Fruit fly (Drosophila melanogaster) whole organism, embryonic: Measurements from ENCODE around the gene CG13315.

Experiments used
- B-H1 ChIP-seq: fragments of 200-800 bp; sonication (Bioruptor generic); IDR thresholded peaks from 3 replicates; pipeline ENCODE4 v1.3.6; 2022; ENCODE audit warnings: missing biosample characterization, missing genetic modification characterization
- B-H2 ChIP-seq: fragments of 200-800 bp; sonication (Bioruptor generic); optimal IDR thresholded peaks from 2 replicates; lab custom pipeline; 2018; ENCODE audit warnings: missing biosample characterization, mild to moderate bottlenecking, missing genetic modification characterization
- CG12071 ChIP-seq: fragments of 200-800 bp; sonication (Bioruptor generic); optimal IDR thresholded peaks from 3 replicates; lab custom pipeline; 2018; ENCODE audit warnings: missing biosample characterization, mild to moderate bottlenecking, missing genetic modification characterization
- CG15011 ChIP-seq: fragments of 200-800 bp; sonication (Bioruptor generic); optimal IDR thresholded peaks from 3 replicates; lab custom pipeline; 2018; ENCODE audit warnings: missing biosample characterization, mild to moderate bottlenecking, missing genetic modification characterization
- CG15269 ChIP-seq: fragments of 200-800 bp; sonication (Bioruptor generic); optimal IDR thresholded peaks from 2 replicates; lab custom pipeline; 2018; ENCODE audit warnings: missing biosample characterization, mild to moderate bottlenecking, missing genetic modification characterization, moderate library complexity
- CG17359 ChIP-seq: fragments of 200-800 bp; sonication (Bioruptor generic); optimal IDR thresholded peaks from 3 replicates; lab custom pipeline; 2018; ENCODE audit warnings: missing biosample characterization, mild to moderate bottlenecking, missing genetic modification characterization, moderate library complexity
- CG17912 ChIP-seq: fragments of 200-800 bp; sonication (Bioruptor generic); optimal IDR thresholded peaks from 2 replicates; lab custom pipeline; 2018; ENCODE audit warnings: missing biosample characterization, mild to moderate bottlenecking, missing genetic modification characterization
- CG1792 ChIP-seq: fragments of 200-800 bp; sonication (Bioruptor generic); optimal IDR thresholded peaks from 2 replicates; lab custom pipeline; 2016; ENCODE audit warnings: missing biosample characterization, missing genetic modification characterization
- CG2678 ChIP-seq: fragments of 200-800 bp; sonication (Bioruptor generic); optimal IDR thresholded peaks from 3 replicates; lab custom pipeline; 2019; ENCODE audit warnings: missing biosample characterization, mild to moderate bottlenecking, missing genetic modification characterization, moderate library complexity
- CG33213 ChIP-seq: fragments of 200-800 bp; sonication (Bioruptor generic); optimal IDR thresholded peaks from 3 replicates; lab custom pipeline; 2016; ENCODE audit warnings: missing biosample characterization, missing genetic modification characterization
- CG3407 ChIP-seq: fragments of 200-800 bp; sonication (Bioruptor generic); optimal IDR thresholded peaks from 2 replicates; lab custom pipeline; 2018; ENCODE audit warnings: missing biosample characterization, mild to moderate bottlenecking, missing genetic modification characterization
- CG4820 ChIP-seq: fragments of 200-800 bp; sonication (Bioruptor generic); optimal IDR thresholded peaks from 3 replicates; lab custom pipeline; 2016; ENCODE audit warnings: missing biosample characterization, missing genetic modification characterization
- CG5953 ChIP-seq: fragments of 200-800 bp; sonication (Bioruptor generic); IDR thresholded peaks from 2 replicates; pipeline ENCODE4 v1.3.6; 2022; ENCODE audit warnings: missing biosample characterization, missing genetic modification characterization
- CG6813 ChIP-seq: fragments of 200-800 bp; sonication (Bioruptor generic); optimal IDR thresholded peaks from 2 replicates; lab custom pipeline; 2017; ENCODE audit warnings: missing biosample characterization, missing genetic modification characterization, mild to moderate bottlenecking, moderate library complexity, missing genetic modification reagents
- CG7372 ChIP-seq: fragments of 200-800 bp; sonication (Bioruptor generic); IDR thresholded peaks from 2 replicates; pipeline ENCODE4 v1.3.6; 2022; ENCODE audit warnings: missing biosample characterization, missing genetic modification characterization
- CG7963 ChIP-seq: fragments of 200-800 bp; sonication (Bioruptor generic); IDR thresholded peaks from 3 replicates; pipeline ENCODE4 v1.3.6; 2022; ENCODE audit warnings: missing biosample characterization, missing genetic modification characterization; ENCODE audit not compliant: partially characterized antibody
- CG8765 ChIP-seq: fragments of 200-800 bp; sonication (Bioruptor generic); IDR thresholded peaks from 2 replicates; pipeline ENCODE4 v1.3.6; 2022; ENCODE audit warnings: missing biosample characterization, missing genetic modification characterization
- CG8944 ChIP-seq: fragments of 200-800 bp; sonication (Bioruptor generic); optimal IDR thresholded peaks from 3 replicates; lab custom pipeline; 2016; ENCODE audit warnings: missing biosample characterization, missing genetic modification characterization
- CG9876 ChIP-seq: fragments of 200-800 bp; sonication (Bioruptor generic); optimal IDR thresholded peaks from 2 replicates; lab custom pipeline; 2016; ENCODE audit warnings: missing biosample characterization, missing genetic modification characterization
- D ChIP-seq, 2 experiments: fragments of 200-800 bp in 1 of 2; fragments of >200 bp in 1 of 2; sonication (Bioruptor generic) in 1 of 2; optimal IDR thresholded peaks; 2 replicates in 1 of 2; 3 replicates in 1 of 2; lab custom pipeline; 2017; ENCODE audit warnings: mild to moderate bottlenecking in 1 of 2, missing biosample characterization in 1 of 2, missing genetic modification characterization in 1 of 2, missing genetic modification reagents in 1 of 2
- ERR ChIP-seq: fragments of 200-800 bp; sonication (Bioruptor generic); optimal IDR thresholded peaks from 2 replicates; lab custom pipeline; 2016; ENCODE audit warnings: missing biosample characterization, missing genetic modification characterization
- Elba2 ChIP-seq: fragments of 200-800 bp; sonication (Bioruptor generic); optimal IDR thresholded peaks from 3 replicates; lab custom pipeline; 2016; ENCODE audit warnings: missing biosample characterization, missing genetic modification characterization
- HLH54F ChIP-seq: fragments of 200-800 bp; sonication (Bioruptor generic); optimal IDR thresholded peaks from 3 replicates; lab custom pipeline; 2016; ENCODE audit warnings: missing biosample characterization, missing genetic modification characterization
- Hsf ChIP-seq: fragments of 200-800 bp; sonication (Bioruptor generic); optimal IDR thresholded peaks from 3 replicates; lab custom pipeline; 2016; ENCODE audit warnings: missing biosample characterization, missing genetic modification characterization
- MTF-1 ChIP-seq: fragments of 200-800 bp; sonication (Bioruptor generic); optimal IDR thresholded peaks from 2 replicates; lab custom pipeline; 2018; ENCODE audit warnings: missing biosample characterization, mild to moderate bottlenecking, missing genetic modification characterization, borderline replicate concordance
- Myb ChIP-seq: fragments of 200-800 bp; sonication (Bioruptor generic); optimal IDR thresholded peaks from 2 replicates; lab custom pipeline; 2016; ENCODE audit warnings: missing biosample characterization, missing genetic modification characterization
- NC2β ChIP-seq: fragments of 200-800 bp; sonication (Bioruptor generic); optimal IDR thresholded peaks from 2 replicates; lab custom pipeline; 2016; ENCODE audit warnings: missing biosample characterization, missing genetic modification characterization
- Ptx1 ChIP-seq: fragments of 200-800 bp; sonication (Bioruptor generic); IDR thresholded peaks from 2 replicates; pipeline ENCODE4 v1.3.6; 2022; ENCODE audit warnings: missing biosample characterization, missing genetic modification characterization
- Rfx ChIP-seq: fragments of 200-800 bp; sonication (Bioruptor generic); IDR thresholded peaks from 2 replicates; pipeline ENCODE4 v1.3.6; 2022; ENCODE audit warnings: missing biosample characterization, missing genetic modification characterization
- Side ChIP-seq: fragments of 200-800 bp; sonication (Bioruptor generic); optimal IDR thresholded peaks from 2 replicates; lab custom pipeline; 2016; ENCODE audit warnings: missing biosample characterization, missing genetic modification characterization
- Six4 ChIP-seq: fragments of 200-800 bp; sonication (Bioruptor generic); optimal IDR thresholded peaks from 2 replicates; lab custom pipeline; 2016; ENCODE audit warnings: missing biosample characterization, missing genetic modification characterization
- amos ChIP-seq: fragments of 200-800 bp; sonication (Bioruptor generic); IDR thresholded peaks from 2 replicates; pipeline ENCODE4 v1.3.6; 2022; ENCODE audit warnings: missing biosample characterization, missing genetic modification characterization; ENCODE audit not compliant: partially characterized antibody
- hb ChIP-seq: fragments of 200-800 bp; sonication (Bioruptor generic); IDR thresholded peaks from 3 replicates; pipeline ENCODE4 v1.3.6; 2022; ENCODE audit warnings: missing biosample characterization, missing genetic modification characterization; ENCODE audit not compliant: partially characterized antibody
- hbn ChIP-seq: fragments of 200-800 bp; sonication (Bioruptor generic); IDR thresholded peaks from 2 replicates; pipeline ENCODE4 v1.3.6; 2022; ENCODE audit warnings: missing biosample characterization, missing genetic modification characterization; ENCODE audit not compliant: partially characterized antibody
- knrl ChIP-seq: fragments of 200-800 bp; sonication (Bioruptor generic); IDR thresholded peaks from 3 replicates; pipeline ENCODE4 v1.3.6; 2022; ENCODE audit warnings: missing biosample characterization, missing genetic modification characterization; ENCODE audit not compliant: partially characterized antibody
- lola ChIP-seq, 3 experiments: fragments of >200 bp in 2 of 3; fragments of 200-800 bp in 1 of 3; sonication (Bioruptor generic) in 1 of 3; optimal IDR thresholded peaks; 2 replicates each; lab custom pipeline; 2017 to 2019; ENCODE audit warnings: missing biosample characterization in 3 of 3, missing genetic modification characterization in 3 of 3, mild to moderate bottlenecking in 1 of 3, moderate library complexity in 1 of 3
- nom ChIP-seq: fragments of 200-800 bp; sonication (Bioruptor generic); optimal IDR thresholded peaks from 2 replicates; lab custom pipeline; 2017; ENCODE audit warnings: missing biosample characterization, missing genetic modification characterization, mild to moderate bottlenecking, moderate library complexity, missing genetic modification reagents
- onecut ChIP-seq: fragments of 200-800 bp; sonication (Bioruptor generic); IDR thresholded peaks from 2 replicates; pipeline ENCODE4 v1.3.6; 2022; ENCODE audit warnings: missing biosample characterization, missing genetic modification characterization
- row ChIP-seq: fragments of 200-800 bp; sonication (Bioruptor generic); IDR thresholded peaks from 3 replicates; pipeline ENCODE4 v1.3.6; 2022; ENCODE audit warnings: missing biosample characterization, missing genetic modification characterization
- seq ChIP-seq: fragments of 200-800 bp; sonication (Bioruptor generic); IDR thresholded peaks from 2 replicates; pipeline ENCODE4 v1.3.6; 2022; ENCODE audit warnings: missing biosample characterization, missing genetic modification characterization
- slp2 ChIP-seq: fragments of 200-800 bp; sonication (Bioruptor generic); optimal IDR thresholded peaks from 2 replicates; lab custom pipeline; 2016; ENCODE audit warnings: missing biosample characterization, missing genetic modification characterization
- tio ChIP-seq: fragments of 200-800 bp; sonication (Bioruptor generic); optimal IDR thresholded peaks from 2 replicates; lab custom pipeline; 2017; ENCODE audit warnings: missing biosample characterization, missing genetic modification characterization, inconsistent platforms
- toy ChIP-seq: fragments of 200-800 bp; sonication (Bioruptor generic); IDR thresholded peaks from 2 replicates; pipeline ENCODE4 v1.3.6; 2022; ENCODE audit warnings: missing biosample characterization, missing genetic modification characterization
- trh ChIP-seq: fragments of 200-800 bp; sonication (Bioruptor generic); optimal IDR thresholded peaks from 2 replicates; lab custom pipeline; 2016; ENCODE audit warnings: missing biosample characterization, missing genetic modification characterization
- tup ChIP-seq: fragments of 200-800 bp; sonication (Bioruptor generic); optimal IDR thresholded peaks from 2 replicates; lab custom pipeline; 2016; ENCODE audit warnings: missing biosample characterization, mild to moderate bottlenecking, missing genetic modification characterization, moderate library complexity
- twi ChIP-seq: fragments of 200-800 bp; optimal IDR thresholded peaks from 2 replicates; lab custom pipeline; 2019; ENCODE audit warnings: missing biosample characterization, mild to moderate bottlenecking, missing genetic modification characterization, moderate library complexity
- unpg ChIP-seq: fragments of 200-800 bp; sonication (Bioruptor generic); optimal IDR thresholded peaks from 3 replicates; lab custom pipeline; 2018; ENCODE audit warnings: missing biosample characterization, mild to moderate bottlenecking, missing genetic modification characterization, moderate library complexity

CG13315 gene

DNA sequence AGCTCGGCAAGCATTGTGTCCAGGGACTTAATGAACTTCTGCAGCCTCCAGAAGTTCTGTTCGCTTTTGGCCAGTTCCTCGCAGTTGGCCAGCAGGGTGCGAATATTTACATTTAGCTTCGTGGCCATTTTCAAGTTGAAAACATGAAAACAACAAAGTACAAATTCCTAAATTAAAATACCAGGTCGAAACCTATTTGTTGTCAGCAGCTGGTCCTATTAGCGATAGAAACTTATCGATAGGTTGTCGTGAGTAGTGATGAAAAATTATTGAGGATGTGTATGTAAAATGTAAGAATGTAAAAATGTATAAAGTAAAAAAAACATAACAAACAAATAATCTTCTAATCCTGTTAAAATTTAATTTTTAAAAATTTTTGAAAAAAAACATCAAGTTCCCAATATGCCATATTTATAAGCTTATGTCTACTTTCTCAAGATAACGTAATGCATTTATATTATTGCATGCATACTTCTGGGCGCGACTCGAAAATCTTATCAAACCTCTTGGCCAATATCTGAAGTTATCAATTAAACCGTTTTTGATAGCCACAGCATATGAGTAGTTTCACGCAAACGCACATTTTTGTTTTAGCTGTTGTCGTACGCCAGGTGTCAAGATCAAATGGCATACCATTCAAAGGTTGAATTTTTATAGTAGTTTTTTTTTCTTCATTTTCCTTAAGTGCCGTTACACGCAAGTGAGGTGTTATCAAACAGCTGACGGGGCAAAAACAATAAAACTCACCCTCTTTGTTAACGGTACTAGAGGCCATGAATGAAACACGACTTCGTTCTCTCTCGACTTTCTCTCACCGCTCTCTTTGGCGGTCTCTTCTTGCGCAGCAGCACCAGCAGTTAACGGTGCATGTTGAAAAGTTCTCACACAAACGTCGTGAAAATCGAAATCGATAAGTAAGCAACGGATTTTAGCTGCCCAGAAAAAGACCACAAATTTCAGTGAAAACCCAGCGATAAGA is 40.6 kb downstream of the CG13315 start, which contains the start of the genes Use1 and nwk (continued):
- TF ChIP-seq ERR (GFP tag; lab: Kevin White, UChicago) (no peak), CG17912 (no peak), toy (GFP tag; lab: Robert Waterston, UW) (no peak), tup (GFP tag; lab: Kevin White, UChicago) (no peak), Six4 (GFP tag; lab: Kevin White, UChicago) (no peak), B-H1 (GFP tag; lab: Robert Waterston, UW) (no peak), CG2678 (tag; lab: Kevin White, UChicago) (no peak), hb (GFP tag; lab: Robert Waterston, UW) (no peak), nom (GFP tag; lab: Kevin White, UChicago) (no peak), NC2β (GFP tag; lab: Kevin White, UChicago) (no peak), CG3407 (GFP tag; lab: Kevin White, UChicago) (no peak), twi (tag; lab: Kevin White, UChicago) (no peak), CG15011 (no peak), lola (GFP tag; optimal IDR thresholded peaks at IDR 0.05; lab: Kevin White, UChicago) (peak in 1 of 3 experiments; percentile 14), Myb (GFP tag; lab: Kevin White, UChicago) (peak; percentile 5), B-H2 (GFP tag; lab: Kevin White, UChicago) (no peak), Hsf (GFP tag; lab: Kevin White, UChicago) (no peak), CG4820 (no peak), tio (no peak), onecut (GFP tag; lab: Robert Waterston, UW) (peak; percentile 94), CG9876 (GFP tag; lab: Kevin White, UChicago) (no peak), amos (GFP tag; lab: Robert Waterston, UW) (peak; percentile 80), CG6813 (GFP tag; lab: Kevin White, UChicago) (no peak), CG8765 (no peak), CG7372 (no peak), seq (GFP tag; lab: Robert Waterston, UW) (no peak), D (optimal IDR thresholded peaks at IDR 0.05; lab: Kevin White, UChicago) (no peak), D (GFP tag; optimal IDR thresholded peaks at IDR 0.05; lab: Kevin White, UChicago) (no peak), CG33213 (GFP tag; lab: Kevin White, UChicago) (no peak), Rfx (GFP tag; lab: Robert Waterston, UW) (peak; percentile 44), unpg (no peak), HLH54F (GFP tag; lab: Kevin White, UChicago) (no peak), CG12071 (no peak), slp2 (GFP tag; lab: Kevin White, UChicago) (no peak), Ptx1 (GFP tag; lab: Robert Waterston, UW) (peak; percentile 23; the same call in 1 of the 2 replicates), hbn (GFP tag; lab: Robert Waterston, UW) (peak; percentile 49; the same call in 1 of the 2 replicates), CG7963 (GFP tag; lab: Robert Waterston, UW) (no peak), CG1792 (GFP tag; lab: Kevin White, UChicago) (no peak), CG8944 (GFP tag; lab: Kevin White, UChicago) (no peak), Side (no peak), CG17359 (tag; lab: Kevin White, UChicago) (no peak), CG5953 (GFP tag; lab: Robert Waterston, UW) (no peak), Elba2 (GFP tag; lab: Kevin White, UChicago) (no peak), knrl (GFP tag; lab: Robert Waterston, UW) (peak; percentile 86), MTF-1 (GFP tag; lab: Kevin White, UChicago) (no peak), trh (GFP tag; lab: Kevin White, UChicago) (no peak), CG15269 (tag; lab: Kevin White, UChicago) (no peak), row (GFP tag; lab: Robert Waterston, UW) (peak; percentile 43)
